Worm (Caenorhabditis elegans) whole organism, young adult: ENCODE measurements around the gene umps-1.

Experiments
- F10E7.11 ChIP-seq: sonication (generic microtip); optimal IDR thresholded peaks from 2 replicates; lab custom pipeline; 2017; ENCODE audit warnings: mild to moderate bottlenecking, missing genetic modification characterization, moderate library complexity, missing compliant biosample characterization
- F23B12.7 ChIP-seq: sonication (generic microtip); optimal IDR thresholded peaks from 2 replicates; lab custom pipeline; 2017; ENCODE audit warnings: missing genetic modification characterization, mild to moderate bottlenecking, missing compliant biosample characterization, antibody characterized with exemption, moderate library complexity; ENCODE audit not compliant: insufficient read depth
- F52B5.7 ChIP-seq: sonication (generic microtip); optimal IDR thresholded peaks from 2 replicates; lab custom pipeline; 2016; ENCODE audit warnings: mild to moderate bottlenecking, missing genetic modification characterization, missing compliant biosample characterization
- Y56A3A.18 ChIP-seq: fragments of 200-800 bp; sonication (Bioruptor generic); IDR thresholded peaks from 2 replicates; pipeline ENCODE4 v1.3.6; 2022; ENCODE audit warnings: missing genetic modification reagents, missing genetic modification characterization, missing compliant biosample characterization
- Y67H2A.10 ChIP-seq: fragments of 200-800 bp; sonication (Bioruptor generic); conservative IDR thresholded peaks from 2 replicates; pipeline ENCODE4 v1.3.6; 2022; ENCODE audit warnings: missing genetic modification reagents, missing genetic modification characterization, missing compliant biosample characterization
- Y79H2A.3 ChIP-seq: fragments of 200-800 bp; sonication (Bioruptor generic); conservative IDR thresholded peaks from 2 replicates; pipeline ENCODE4 v1.3.6; 2022; ENCODE audit warnings: missing genetic modification reagents, missing genetic modification characterization, missing compliant biosample characterization
- ZK185.1 ChIP-seq: sonication (generic microtip); optimal IDR thresholded peaks from 2 replicates; lab custom pipeline; 2016; ENCODE audit warnings: mild to moderate bottlenecking, missing genetic modification characterization, missing compliant biosample characterization; ENCODE audit not compliant: poor library complexity, severe bottlenecking
- atf-7 ChIP-seq: sonication (generic microtip); optimal IDR thresholded peaks from 2 replicates; lab custom pipeline; 2017; ENCODE audit warnings: mild to moderate bottlenecking, missing genetic modification characterization, missing compliant biosample characterization
- cebp-1 ChIP-seq, 2 experiments: fragments of 200-800 bp in 1 of 2; sonication (Bioruptor generic) in 1 of 2; sonication (generic microtip) in 1 of 2; IDR thresholded peaks in 1 of 2; optimal IDR thresholded peaks in 1 of 2; 2 replicates each; pipeline versions ENCODE4 v1.3.6 to Lab custom; 2017 to 2022; ENCODE audit warnings: missing compliant biosample characterization in 2 of 2, missing genetic modification characterization in 2 of 2, mild to moderate bottlenecking in 1 of 2, missing genetic modification reagents in 1 of 2, moderate library complexity in 1 of 2
- cebp-2 ChIP-seq: fragments of 200-800 bp; sonication (Bioruptor generic); IDR thresholded peaks from 2 replicates; pipeline ENCODE4 v1.3.6; 2022; ENCODE audit warnings: missing genetic modification characterization, missing compliant biosample characterization
- ceh-27 ChIP-seq: fragments of 200-800 bp; sonication (Bioruptor generic); optimal IDR thresholded peaks from 2 replicates; lab custom pipeline; 2018; ENCODE audit warnings: mild to moderate bottlenecking, missing genetic modification characterization, moderate library complexity, missing compliant biosample characterization
- ceh-79 ChIP-seq: sonication (generic microtip); optimal IDR thresholded peaks from 2 replicates; lab custom pipeline; 2017; ENCODE audit warnings: mild to moderate bottlenecking, missing genetic modification characterization, missing compliant biosample characterization
- egl-44 ChIP-seq: fragments of 200-800 bp; sonication (Bioruptor generic); IDR thresholded peaks from 2 replicates; pipeline ENCODE4 v1.3.6; 2022; ENCODE audit warnings: missing genetic modification reagents, missing genetic modification characterization, missing compliant biosample characterization
- ets-4 ChIP-seq: fragments of 200-800 bp; sonication (Bioruptor generic); optimal IDR thresholded peaks from 2 replicates; lab custom pipeline; 2018; ENCODE audit warnings: mild to moderate bottlenecking, missing genetic modification characterization, missing compliant biosample characterization
- him-1 ChIP-seq: sonication (generic microtip); optimal IDR thresholded peaks from 2 replicates; lab custom pipeline; 2016; ENCODE audit warnings: missing genotype, missing genetic modification reagents, missing genetic modification characterization, missing compliant biosample characterization
- hsf-1 ChIP-seq: fragments of 200-800 bp; sonication (Bioruptor generic); IDR thresholded peaks from 2 replicates; pipeline ENCODE4 v1.3.6; 2022; ENCODE audit warnings: missing genetic modification reagents, missing genetic modification characterization, missing compliant biosample characterization
- lag-1 ChIP-seq: fragments of 200-800 bp; sonication (Bioruptor generic); IDR thresholded peaks from 2 replicates; pipeline ENCODE4 v1.3.6; 2022; ENCODE audit warnings: missing genetic modification reagents, missing genetic modification characterization, missing compliant biosample characterization
- lin-40 ChIP-seq: sonication (generic microtip); optimal IDR thresholded peaks from 2 replicates; lab custom pipeline; 2016; ENCODE audit warnings: missing genetic modification characterization, mild to moderate bottlenecking, missing compliant biosample characterization, missing genotype, missing genetic modification reagents
- madf-10 ChIP-seq: sonication (generic microtip); optimal IDR thresholded peaks from 2 replicates; lab custom pipeline; 2016; ENCODE audit warnings: mild to moderate bottlenecking, missing genetic modification characterization, missing compliant biosample characterization
- madf-6 ChIP-seq: fragments of 200-800 bp; sonication (Bioruptor generic); IDR thresholded peaks from 2 replicates; pipeline ENCODE4 v1.3.6; 2022; ENCODE audit warnings: missing genetic modification reagents, missing genetic modification characterization, missing compliant biosample characterization
- mel-28 ChIP-seq: sonication (generic microtip); optimal IDR thresholded peaks from 2 replicates; lab custom pipeline; 2016; ENCODE audit warnings: borderline replicate concordance, mild to moderate bottlenecking, missing genetic modification characterization, missing compliant biosample characterization
- nfyb-1 ChIP-seq: fragments of 200-800 bp; sonication (Bioruptor generic); IDR thresholded peaks from 2 replicates; pipeline ENCODE4 v1.3.6; 2022; ENCODE audit warnings: missing genetic modification reagents, missing genetic modification characterization, missing compliant biosample characterization
- nhr-80 ChIP-seq: sonication (generic microtip); optimal IDR thresholded peaks from 2 replicates; lab custom pipeline; 2016; ENCODE audit warnings: missing genetic modification characterization, missing compliant biosample characterization
- nhr-90 ChIP-seq: sonication (generic microtip); optimal IDR thresholded peaks from 2 replicates; lab custom pipeline; 2016; ENCODE audit warnings: missing genotype, mild to moderate bottlenecking, missing genetic modification characterization, missing compliant biosample characterization
- sdz-38 ChIP-seq: sonication (generic microtip); optimal IDR thresholded peaks from 2 replicates; lab custom pipeline; 2016; ENCODE audit warnings: missing genotype, missing genetic modification characterization, missing compliant biosample characterization
- tbp1 ChIP-seq: fragments of 200-800 bp; sonication (Bioruptor generic); optimal IDR thresholded peaks from 2 replicates; lab custom pipeline; 2018; ENCODE audit warnings: mild to moderate bottlenecking, missing genetic modification characterization, missing compliant biosample characterization
- tbx-9 ChIP-seq: sonication (generic microtip); optimal IDR thresholded peaks from 2 replicates; lab custom pipeline; 2016; ENCODE audit warnings: borderline replicate concordance, missing genetic modification characterization, inconsistent platforms, missing compliant biosample characterization
- tlf-1 ChIP-seq: fragments of 200-800 bp; sonication (Bioruptor generic); optimal IDR thresholded peaks from 2 replicates; lab custom pipeline; 2018; ENCODE audit warnings: mild to moderate bottlenecking, missing genetic modification characterization, missing compliant biosample characterization
- unc-130 ChIP-seq: sonication (generic microtip); optimal IDR thresholded peaks from 2 replicates; lab custom pipeline; 2016; ENCODE audit warnings: missing genetic modification reagents, missing genetic modification characterization, missing compliant biosample characterization
- ztf-26 ChIP-seq: sonication (generic microtip); optimal IDR thresholded peaks from 2 replicates; lab custom pipeline; 2017; ENCODE audit warnings: missing genetic modification characterization, missing compliant biosample characterization
- ztf-28 ChIP-seq: fragments of 200-800 bp; sonication (Bioruptor generic); IDR thresholded peaks from 2 replicates; pipeline ENCODE4 v1.3.6; 2022; ENCODE audit warnings: missing genetic modification reagents, missing genetic modification characterization, missing compliant biosample characterization

Gene umps-1

DNA sequence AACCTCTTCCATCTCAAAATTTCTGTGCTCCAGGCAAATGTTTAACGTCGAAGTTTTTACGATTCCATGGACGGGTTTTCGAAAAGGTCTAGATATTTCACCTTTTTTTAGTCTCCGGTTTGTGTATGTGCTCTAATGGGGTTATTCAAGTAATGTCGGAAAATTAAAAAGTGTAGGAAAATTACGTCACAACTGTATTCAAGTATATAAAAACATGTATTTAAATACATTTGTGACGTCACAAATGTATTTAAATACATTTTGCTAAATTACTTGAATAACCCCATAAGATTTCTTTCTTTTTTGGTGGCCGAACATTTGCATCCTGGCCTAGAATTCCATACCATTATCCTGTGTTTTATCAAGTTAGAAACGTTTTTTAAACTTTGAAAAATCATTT, 4.0 kb upstream of the umps-1 start:
- TF ChIP-seq mel-28 (tag; lab: Kevin White, UChicago) (no peak), ets-4 (GFP tag; lab: Kevin White, UChicago) (no peak), nhr-90 (no peak), hsf-1 (GFP tag; lab: Robert Waterston, UW) (no peak), tbp1 (GFP tag; lab: Kevin White, UChicago) (no peak)
- TF ChIP-seq, all 124 proteins: peak for 0

- no peak for TF ChIP-seq unc-130 (GFP tag; lab: Kevin White, UChicago)
- no peak for TF ChIP-seq madf-10
- no peak for TF ChIP-seq Y79H2A.3
- no peak for TF ChIP-seq F10E7.11 (tag; lab: Kevin White, UChicago)
- TF ChIP-seq ZK185.1 (tag; lab: Kevin White, UChicago) = no peak
- TF ChIP-seq sdz-38 (tag; lab: Kevin White, UChicago) = no peak
- TF ChIP-seq cebp-1 (GFP tag; IDR thresholded peaks at IDR 0.05; lab: Robert Waterston, UW) = no peak
- no peak for TF ChIP-seq cebp-1 (tag; optimal IDR thresholded peaks at IDR 0.05; lab: Kevin White, UChicago)
- no peak for TF ChIP-seq ztf-28 (GFP tag; lab: Robert Waterston, UW)
- TF ChIP-seq ztf-26 = no peak
- TF ChIP-seq F23B12.7 (tag; lab: Kevin White, UChicago) = no peak
- TF ChIP-seq Y67H2A.10 (GFP tag; lab: Robert Waterston, UW) = no peak
- no peak for TF ChIP-seq ceh-79
- TF ChIP-seq lag-1 = no peak
- TF ChIP-seq F52B5.7 (tag; lab: Kevin White, UChicago) = no peak
These were observed 2.5 kb upstream of the umps-1 start for ce11 chrIII:10359916-10360315.

DNA sequence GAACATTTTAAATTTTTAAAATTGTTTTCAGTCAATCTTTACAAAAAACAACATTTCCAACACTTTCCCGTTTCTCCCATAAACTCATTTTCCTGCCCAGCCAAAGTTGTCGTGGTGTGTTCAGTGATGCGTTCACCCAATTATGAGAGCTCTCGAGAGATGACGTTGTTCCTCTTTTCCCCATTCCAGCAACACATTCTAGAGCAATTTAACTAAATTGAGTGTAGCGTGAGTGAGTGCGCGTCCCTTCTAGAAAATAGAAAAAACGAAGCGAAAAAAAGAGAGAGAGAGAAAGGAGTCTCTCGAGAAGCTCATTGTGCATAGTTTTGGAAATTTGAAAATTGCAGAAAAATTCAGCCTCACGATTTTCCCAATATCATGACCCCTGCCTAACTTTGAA, 1.3 kb upstream of the umps-1 start:
- peak; percentile 35 for TF ChIP-seq ceh-27 (GFP tag; lab: Kevin White, UChicago)
- no peak for TF ChIP-seq nfyb-1 (GFP tag; lab: Robert Waterston, UW)
- no peak for TF ChIP-seq Y56A3A.18 (GFP tag; lab: Robert Waterston, UW)

ce11 chrIII:10355382-10355781, 2.1 kb downstream of the umps-1 start, which contains the start of gene spp-1:
Gene spp-1, minus strand, starts transcription at chrIII:10355668.
- no peak for TF ChIP-seq egl-44 (GFP tag; lab: Robert Waterston, UW)
- peak; percentile 85 for TF ChIP-seq tbx-9 (tag; lab: Kevin White, UChicago)
- TF ChIP-seq hsf-1 (GFP tag; lab: Robert Waterston, UW) = peak; percentile 24; the same call in 1 of the 2 replicates
- TF ChIP-seq madf-6 = peak; percentile 9; the same call in 1 of the 2 replicates
- TF ChIP-seq lin-40 (tag; lab: Kevin White, UChicago) = no peak
- TF ChIP-seq nhr-80 (tag; lab: Kevin White, UChicago) = peak; percentile 76
- no peak for TF ChIP-seq cebp-1 (GFP tag; IDR thresholded peaks at IDR 0.05; lab: Robert Waterston, UW)
- peak; percentile 33 for TF ChIP-seq cebp-1 (tag; optimal IDR thresholded peaks at IDR 0.05; lab: Kevin White, UChicago)
- peak; percentile 32 for TF ChIP-seq tbp1 (GFP tag; lab: Kevin White, UChicago)
- TF ChIP-seq him-1 (tag; lab: Kevin White, UChicago) = peak; percentile 7
- peak; percentile 32 for TF ChIP-seq F52B5.7 (tag; lab: Kevin White, UChicago)
- peak; percentile 8 for TF ChIP-seq atf-7 (tag; lab: Kevin White, UChicago)

DNA sequence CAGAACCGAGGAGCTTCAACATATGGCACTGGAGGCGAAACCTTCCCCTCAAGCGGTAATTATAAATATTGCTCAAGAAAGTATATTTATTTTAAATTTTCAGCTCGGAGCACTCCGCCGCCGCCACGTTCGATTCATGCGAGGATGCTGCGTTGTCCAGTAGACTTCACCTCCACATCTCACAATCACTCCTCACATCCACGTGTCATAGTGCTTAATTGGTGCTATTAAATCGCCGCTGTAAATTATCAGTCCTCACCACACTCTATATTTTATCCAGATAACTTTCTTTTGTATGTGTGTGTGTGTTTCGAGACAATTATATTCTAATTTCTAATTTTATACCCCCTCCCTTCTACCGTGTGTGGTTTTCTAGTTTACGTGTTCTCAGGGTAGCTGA, 2.9 kb downstream of the umps-1 start:
- TF ChIP-seq tlf-1 (GFP tag; lab: Kevin White, UChicago) (peak; percentile 29), cebp-2 (GFP tag; lab: Robert Waterston, UW) (no peak), madf-10 (peak; percentile 10)
